Worm (Caenorhabditis elegans): ENCODE data around the gene mrg-1.

DNA sequence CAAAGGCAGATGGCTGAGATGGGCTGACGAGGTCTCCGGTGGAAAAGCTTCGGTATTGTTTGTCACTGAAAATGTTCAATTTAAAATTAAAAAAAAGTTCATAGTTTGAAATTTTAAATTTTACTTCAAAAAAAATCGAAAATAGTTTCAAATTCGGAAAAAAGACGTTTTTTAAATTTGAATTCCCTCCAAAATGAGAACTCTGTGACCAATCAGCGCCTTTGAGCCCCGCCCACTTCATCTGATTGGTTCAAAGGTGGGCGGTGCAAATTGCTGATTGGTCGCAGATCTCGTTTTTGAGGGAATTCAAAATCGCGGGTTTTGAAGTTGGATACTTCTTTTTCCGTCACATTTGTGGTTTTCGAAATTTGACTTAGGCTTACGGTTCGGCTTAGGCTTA is 36.2 kb downstream of the mrg-1 start:
- TF ChIP-seq flt-1 (GFP tag; IDR thresholded peaks at IDR 0.05) (no peak), tab-1 (GFP tag; IDR thresholded peaks at IDR 0.05) (no peak), cog-1 (tag; optimal IDR thresholded peaks at IDR 0.05) (no peak), ztf-23 (GFP tag; IDR thresholded peaks at IDR 0.05) (no peak), ztf-29 (GFP tag; IDR thresholded peaks at IDR 0.05) (no peak)
